Worm (Caenorhabditis elegans): ENCODE data around the gene abt-4.

DNA sequence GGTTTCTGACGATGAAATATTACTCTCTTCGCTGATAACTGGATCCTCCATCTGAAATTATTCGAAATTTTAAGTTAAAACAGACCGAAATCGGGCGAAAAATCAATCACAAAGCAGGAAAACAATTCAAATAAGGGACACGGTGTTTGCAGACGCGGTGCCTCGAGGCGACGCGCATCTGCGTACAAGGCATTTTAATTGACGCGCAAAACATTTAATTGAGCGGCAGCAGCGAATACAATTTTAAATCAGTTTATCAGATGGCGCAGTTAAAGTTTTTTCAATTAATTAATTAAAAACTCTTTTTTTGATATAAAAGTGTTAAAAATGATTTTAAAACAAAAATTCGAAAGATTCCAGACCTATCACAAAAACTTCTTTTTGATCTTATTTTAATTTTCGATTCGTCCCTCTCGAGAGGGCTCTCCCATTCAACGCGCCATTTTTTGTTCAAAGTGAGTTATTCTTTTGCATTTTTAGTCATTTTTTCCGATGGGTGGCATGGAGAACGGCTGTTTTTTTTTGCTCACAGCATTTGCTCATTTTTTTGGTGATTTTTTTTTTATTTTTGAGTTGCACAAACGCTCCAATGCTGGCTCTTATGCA is 18.9 kb downstream of the abt-4 start, which contains the start of gene phf-10:
- no peak for TF ChIP-seq tbx-2 (tag; optimal IDR thresholded peaks at IDR 0.05)
- TF ChIP-seq pax-1 (tag; optimal IDR thresholded peaks at IDR 0.05) = no peak
- no peak for TF ChIP-seq unc-86 (tag; optimal IDR thresholded peaks at IDR 0.05)
- no peak for TF ChIP-seq hlh-30 (tag; optimal IDR thresholded peaks at IDR 0.05; ENCODE audit: insufficient read depth)
- no peak for TF ChIP-seq pha-2 (tag; optimal IDR thresholded peaks at IDR 0.05)
- no peak for TF ChIP-seq dve-1 (tag; optimal IDR thresholded peaks at IDR 0.05)
- no peak for TF ChIP-seq pqm-1 (tag; optimal IDR thresholded peaks at IDR 0.05)
- TF ChIP-seq sox-2 (GFP tag; IDR thresholded peaks at IDR 0.05) = no peak
- no peak for TF ChIP-seq npax-4 (tag; optimal IDR thresholded peaks at IDR 0.05)
- no peak for TF ChIP-seq pag-3 (tag; optimal IDR thresholded peaks at IDR 0.05; ENCODE audit: borderline replicate concordance)
- TF ChIP-seq ama-1 (optimal IDR thresholded peaks at IDR 0.05) = no peak
